Fruit fly (Drosophila melanogaster): ENCODE results near the gene CG32022.

Gene CG32022

DNA sequence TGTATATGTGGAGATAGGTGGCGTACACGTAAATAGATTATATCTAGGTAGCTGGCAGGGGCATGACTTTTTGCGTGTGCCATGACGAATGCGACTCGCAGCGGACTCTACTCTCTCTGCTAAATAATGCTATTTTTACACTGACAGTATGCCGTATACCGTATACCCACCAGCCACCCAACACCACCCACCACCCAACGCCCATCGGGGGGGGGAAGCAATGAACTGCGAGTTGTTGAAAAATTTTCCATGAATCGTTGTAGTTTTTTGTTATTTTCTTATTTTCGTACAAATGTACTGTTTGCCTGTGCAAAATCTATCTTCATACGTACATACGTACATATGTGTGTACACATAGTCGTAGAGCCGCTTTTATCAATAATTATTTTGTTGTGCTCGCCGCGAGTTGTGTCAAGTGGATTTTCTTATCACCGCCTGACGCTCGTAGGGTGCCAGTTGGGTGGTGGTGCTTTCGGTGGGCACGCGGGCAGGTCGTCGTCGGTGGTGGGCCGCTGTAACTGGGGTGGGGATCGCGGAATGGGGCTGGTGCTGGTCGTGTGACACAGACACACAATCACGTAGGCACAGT lies 20.9 kb downstream of the CG32022 start (continued):
- TF ChIP-seq repo (GFP tag; optimal IDR thresholded peaks at IDR 0.05) (no peak), CG7987 (GFP tag; optimal IDR thresholded peaks at IDR 0.05) (peak; percentile 82), wek (GFP tag; optimal IDR thresholded peaks at IDR 0.05) (no peak), Hand (GFP tag; optimal IDR thresholded peaks at IDR 0.05) (no peak), NFAT (GFP tag; IDR thresholded peaks at IDR 0.05) (peak; percentile 60; the same call in 1 of the 2 replicates), CG10565 (GFP tag; optimal IDR thresholded peaks at IDR 0.05) (no peak), Bgb (GFP tag; IDR thresholded peaks at IDR 0.05; ENCODE audit: partially characterized antibody) (no peak; the same call in 1 of the 2 replicates), mirr (GFP tag; optimal IDR thresholded peaks at IDR 0.05) (peak; percentile 93), cwo (GFP tag; optimal IDR thresholded peaks at IDR 0.05) (peak; percentile 98), MTF-1 (GFP tag; optimal IDR thresholded peaks at IDR 0.05; ENCODE audit: borderline replicate concordance) (no peak), sug (tag; optimal IDR thresholded peaks at IDR 0.05) (peak; percentile 99), gsb (GFP tag; IDR thresholded peaks at IDR 0.05) (no peak), CG16813 (GFP tag; IDR thresholded peaks at IDR 0.05; ENCODE audit: partially characterized antibody) (no peak), Antp (GFP tag; optimal IDR thresholded peaks at IDR 0.05) (no peak), dmrt99B (tag; optimal IDR thresholded peaks at IDR 0.05) (no peak), CG1792 (GFP tag; optimal IDR thresholded peaks at IDR 0.05) (no peak), chm (GFP tag; IDR thresholded peaks at IDR 0.05) (no peak), CG15479 (GFP tag; optimal IDR thresholded peaks at IDR 0.05) (peak; percentile 43), Dip3 (GFP tag; optimal IDR thresholded peaks at IDR 0.05) (no peak), hbn (GFP tag; IDR thresholded peaks at IDR 0.05; ENCODE audit: partially characterized antibody) (no peak), CG34376 (GFP tag; optimal IDR thresholded peaks at IDR 0.05) (peak; percentile 89), CG4707 (GFP tag; optimal IDR thresholded peaks at IDR 0.05) (no peak), Max (GFP tag; optimal IDR thresholded peaks at IDR 0.05) (no peak), CG5953 (GFP tag; IDR thresholded peaks at IDR 0.05) (no peak), CG2120 (GFP tag; optimal IDR thresholded peaks at IDR 0.05) (no peak), peb (GFP tag; IDR thresholded peaks at IDR 0.05) (no peak), nom (GFP tag; optimal IDR thresholded peaks at IDR 0.05) (peak; percentile 29), PHDP (tag; optimal IDR thresholded peaks at IDR 0.05) (peak; percentile 2), BtbVII (GFP tag; optimal IDR thresholded peaks at IDR 0.05) (no peak), vnd (GFP tag; IDR thresholded peaks at IDR 0.05; ENCODE audit: partially characterized antibody) (peak; percentile 44; the same call in 1 of the 3 replicates)

DNA sequence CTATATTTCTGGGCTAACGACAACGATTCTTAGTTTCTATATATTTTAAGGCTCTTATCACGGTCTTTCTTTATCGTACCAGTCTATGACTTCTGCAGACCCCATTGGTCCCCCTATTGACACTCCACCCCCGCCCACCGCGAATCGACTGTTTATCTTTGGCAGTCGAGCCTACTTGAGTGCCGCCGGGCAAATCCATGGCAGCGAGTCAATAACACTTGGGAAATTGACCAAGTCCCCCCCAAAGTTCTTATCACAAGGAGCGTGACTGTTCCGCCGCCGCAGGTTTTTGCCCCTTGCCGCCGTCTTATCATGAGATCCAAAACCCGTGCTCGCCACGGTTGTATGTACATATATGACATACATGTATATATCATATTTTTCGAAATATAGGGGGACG lies 21.5 kb downstream of the CG32022 start:
- no peak for TF ChIP-seq org-1 (GFP tag; optimal IDR thresholded peaks at IDR 0.05)
- no peak for TF ChIP-seq abd-A (tag; optimal IDR thresholded peaks at IDR 0.05)
- 0 out of 2 replicates have a peak, but pooled peaks have one; percentile 15 for TF ChIP-seq CG1024 (GFP tag; IDR thresholded peaks at IDR 0.05)
- TF ChIP-seq CG8388 (GFP tag; optimal IDR thresholded peaks at IDR 0.05): no peak
- TF ChIP-seq slp2 (GFP tag; optimal IDR thresholded peaks at IDR 0.05): no peak
- TF ChIP-seq Lpt (GFP tag; optimal IDR thresholded peaks at IDR 0.05): no peak
- peak; percentile 34; the same call in 1 of the 2 replicates for TF ChIP-seq onecut (GFP tag; IDR thresholded peaks at IDR 0.05)
- TF ChIP-seq CG31365 (tag; optimal IDR thresholded peaks at IDR 0.05): no peak
- no peak for TF ChIP-seq Atf-2 (GFP tag; optimal IDR thresholded peaks at IDR 0.05)
- no peak for TF ChIP-seq NC2α (GFP tag; optimal IDR thresholded peaks at IDR 0.05)
- peak; percentile 23 for TF ChIP-seq CG34376 (GFP tag; optimal IDR thresholded peaks at IDR 0.05)
- TF ChIP-seq salm (tag; optimal IDR thresholded peaks at IDR 0.05): peak; percentile 56
- TF ChIP-seq gce (GFP tag; IDR thresholded peaks at IDR 0.05): peak; percentile 66; the same call in 2 of the 3 replicates
- no peak for TF ChIP-seq CG8290 (GFP tag; optimal IDR thresholded peaks at IDR 0.05)
- peak in 1 of 2 experiments; percentile 26 for TF ChIP-seq CG8290 (tag; optimal IDR thresholded peaks at IDR 0.05)
- TF ChIP-seq sisA (GFP tag; IDR thresholded peaks at IDR 0.05): no peak
- TF ChIP-seq CG1602 (GFP tag; optimal IDR thresholded peaks at IDR 0.05): no peak
- TF ChIP-seq Rfx (GFP tag; IDR thresholded peaks at IDR 0.05): peak; percentile 12; the same call in 1 of the 2 replicates
- TF ChIP-seq ro (GFP tag; IDR thresholded peaks at IDR 0.05): no peak
- TF ChIP-seq CG5953 (GFP tag; IDR thresholded peaks at IDR 0.05): 0 out of 2 replicates have a peak, but pooled peaks have one; percentile 15
- TF ChIP-seq Nf-YC (tag; optimal IDR thresholded peaks at IDR 0.05): peak; percentile 89
- no peak for TF ChIP-seq Six4 (GFP tag; optimal IDR thresholded peaks at IDR 0.05)
- peak; percentile 61; the same call in 1 of the 3 replicates for TF ChIP-seq otp (GFP tag; IDR thresholded peaks at IDR 0.05)
